Fruit fly (Drosophila melanogaster) whole organism, adult: Measurements from ENCODE around the gene CG4629.

ENCODE experiments used
- CG11617 ChIP-seq: fragments of 200-800 bp; sonication (Bioruptor generic); optimal IDR thresholded peaks from 2 replicates; lab custom pipeline; 2017; ENCODE audit warnings: mild to moderate bottlenecking, missing biosample characterization, missing genetic modification reagents, missing genetic modification characterization
- CG12768 ChIP-seq: fragments of 200-800 bp; sonication (Bioruptor generic); optimal IDR thresholded peaks from 2 replicates; lab custom pipeline; 2017; ENCODE audit warnings: missing biosample characterization, missing genetic modification characterization, mild to moderate bottlenecking, moderate library complexity, missing genetic modification reagents
- CG14711 ChIP-seq: fragments of 200-800 bp; sonication (Bioruptor generic); optimal IDR thresholded peaks from 2 replicates; lab custom pipeline; 2018; ENCODE audit warnings: missing biosample characterization, mild to moderate bottlenecking, missing genetic modification characterization, moderate library complexity
- CG1620 ChIP-seq: fragments of 200-800 bp; sonication (Bioruptor generic); optimal IDR thresholded peaks from 2 replicates; lab custom pipeline; 2016; ENCODE audit warnings: missing biosample characterization, missing genetic modification characterization
- CG33017 ChIP-seq: fragments of 200-800 bp; sonication (Bioruptor generic); optimal IDR thresholded peaks from 2 replicates; lab custom pipeline; 2018; ENCODE audit warnings: missing biosample characterization, mild to moderate bottlenecking, missing genetic modification characterization, moderate library complexity
- CG5204 ChIP-seq: fragments of 200-800 bp; sonication (Bioruptor generic); optimal IDR thresholded peaks from 2 replicates; lab custom pipeline; 2016; ENCODE audit warnings: missing biosample characterization, missing genetic modification characterization
- CG7045 ChIP-seq: fragments of 200-800 bp; sonication (Bioruptor generic); optimal IDR thresholded peaks from 2 replicates; lab custom pipeline; 2017; ENCODE audit warnings: missing biosample characterization, mild to moderate bottlenecking, missing genetic modification characterization
- CG7101 ChIP-seq: fragments of 200-800 bp; sonication (Bioruptor generic); optimal IDR thresholded peaks from 2 replicates; lab custom pipeline; 2018; ENCODE audit warnings: missing biosample characterization, mild to moderate bottlenecking, missing genetic modification characterization, moderate library complexity
- Clk ChIP-seq: fragments of 200-800 bp; sonication (Bioruptor generic); optimal IDR thresholded peaks from 2 replicates; lab custom pipeline; 2017; ENCODE audit warnings: missing biosample characterization, missing genetic modification characterization
- Crg-1 ChIP-seq: fragments of 200-800 bp; sonication (Bioruptor generic); optimal IDR thresholded peaks from 2 replicates; lab custom pipeline; 2016; ENCODE audit warnings: missing biosample characterization, missing genetic modification characterization
- Hr96 ChIP-seq: fragments of 200-800 bp; sonication (Bioruptor generic); optimal IDR thresholded peaks from 2 replicates; lab custom pipeline; 2016; ENCODE audit warnings: missing biosample characterization, missing genetic modification characterization
- Mnt ChIP-seq: fragments of 200-800 bp; sonication (Bioruptor generic); optimal IDR thresholded peaks from 2 replicates; lab custom pipeline; 2016; ENCODE audit warnings: missing biosample characterization, mild to moderate bottlenecking, missing genetic modification characterization
- bab1 ChIP-seq: fragments of 200-800 bp; sonication (Bioruptor generic); optimal IDR thresholded peaks from 3 replicates; lab custom pipeline; 2019; ENCODE audit warnings: missing biosample characterization, mild to moderate bottlenecking, missing genetic modification characterization, moderate library complexity
- cic ChIP-seq: fragments of 200-800 bp; sonication (Bioruptor generic); optimal IDR thresholded peaks from 2 replicates; lab custom pipeline; 2017; ENCODE audit warnings: missing biosample characterization, mild to moderate bottlenecking, missing genetic modification characterization, moderate library complexity
- cnc ChIP-seq, 2 experiments: fragments of >200 bp; optimal IDR thresholded peaks; 2 replicates each; lab custom pipeline; 2017
- kay ChIP-seq: fragments of 200-800 bp; sonication (Bioruptor generic); peaks from one replicate; lab custom pipeline; 2016; ENCODE audit warnings: missing biosample characterization, missing genetic modification characterization, borderline replicate concordance
- ovo ChIP-seq: fragments of 200-800 bp; sonication (Bioruptor generic); optimal IDR thresholded peaks from 2 replicates; lab custom pipeline; 2016; ENCODE audit warnings: missing biosample characterization, missing genetic modification characterization
- pad ChIP-seq: fragments of 200-800 bp; sonication (Bioruptor generic); optimal IDR thresholded peaks from 3 replicates; lab custom pipeline; 2017; ENCODE audit warnings: missing biosample characterization, missing genetic modification characterization, mild to moderate bottlenecking, moderate library complexity, missing genetic modification reagents
- tj ChIP-seq: fragments of 200-800 bp; sonication (Bioruptor generic); optimal IDR thresholded peaks from 3 replicates; lab custom pipeline; 2017; ENCODE audit warnings: missing biosample characterization, mild to moderate bottlenecking, missing genetic modification characterization, moderate library complexity
- toe ChIP-seq: fragments of 200-800 bp; sonication (Bioruptor generic); optimal IDR thresholded peaks from 2 replicates; lab custom pipeline; 2016; ENCODE audit warnings: missing biosample characterization, missing genetic modification characterization

CG4629 gene

DNA sequence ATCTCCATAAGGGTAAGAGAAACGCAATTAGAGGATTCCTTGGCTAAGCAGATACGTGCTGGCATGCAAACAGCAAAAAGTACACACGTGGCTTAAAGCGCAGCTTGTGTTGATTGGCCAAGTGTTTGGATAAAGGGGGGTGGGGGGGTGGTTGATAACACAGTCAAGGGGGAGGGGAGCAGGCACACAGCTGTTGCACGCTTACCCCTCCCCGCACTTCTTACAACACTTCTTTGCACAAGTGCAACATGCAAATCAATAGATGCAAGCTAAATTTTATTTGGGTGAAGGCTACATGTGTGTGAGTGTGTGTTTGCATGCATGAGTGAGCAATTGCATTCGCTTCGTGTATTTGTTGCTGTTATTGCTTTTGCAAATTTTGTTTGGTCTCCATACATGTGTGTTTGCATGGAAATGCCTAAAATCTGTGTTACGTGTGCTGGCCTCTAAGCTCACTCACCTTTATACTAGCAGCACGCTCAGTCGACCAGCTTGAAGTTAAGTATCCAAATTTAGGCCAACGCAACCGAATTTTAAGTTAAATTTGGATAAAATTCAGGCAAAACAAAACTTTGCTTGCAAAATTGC lies 26.1 kb upstream of the CG4629 start:
- TF ChIP-seq CG5204 (no peak), CG7045 (GFP tag; lab: Kevin White, UChicago) (no peak), Hr96 (GFP tag; lab: Kevin White, UChicago) (no peak), cnc (optimal IDR thresholded peaks at IDR 0.05; lab: Kevin White, UChicago) (peak in 1 of 2 experiments; percentile 74), tj (peak; percentile 28)

DNA sequence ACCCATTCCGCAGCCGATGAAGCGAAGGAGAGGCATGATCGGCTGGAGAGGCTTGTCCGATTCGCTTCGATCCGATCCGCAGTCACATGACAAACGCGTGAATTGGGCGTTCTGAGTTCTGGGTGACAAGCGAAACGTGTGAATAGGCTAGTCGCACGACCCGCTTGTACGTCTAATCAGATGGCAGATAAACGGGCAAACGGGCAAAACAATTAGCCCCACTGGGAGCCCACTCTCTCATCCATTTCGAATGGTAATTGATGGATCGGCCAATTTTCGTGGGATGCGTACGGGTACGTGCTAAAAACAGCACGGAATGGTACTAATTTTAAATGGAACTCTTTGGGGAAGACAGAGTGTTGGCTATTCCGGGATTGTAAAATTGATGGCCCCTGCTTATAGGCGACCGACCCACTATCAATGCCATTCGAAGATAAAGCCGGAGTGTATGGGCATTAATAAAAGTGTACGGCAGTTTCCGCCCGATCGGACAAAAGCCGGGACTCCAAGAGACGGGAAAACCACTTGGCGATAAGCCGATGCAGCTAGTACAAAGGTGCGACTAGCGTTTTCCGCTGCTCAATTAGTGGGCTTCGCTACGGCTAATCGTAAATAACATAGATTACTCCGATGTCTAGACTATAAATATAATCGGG lies 25.3 kb upstream of the CG4629 start:
- TF ChIP-seq CG7101 (tag; lab: Kevin White, UChicago), result no peak
- no peak for TF ChIP-seq Mnt (GFP tag; lab: Kevin White, UChicago)
- TF ChIP-seq Hr96 (GFP tag; lab: Kevin White, UChicago), result no peak
- no peak for TF ChIP-seq CG5204
- no peak for TF ChIP-seq cnc (optimal IDR thresholded peaks at IDR 0.05; lab: Kevin White, UChicago)
- TF ChIP-seq CG11617 (GFP tag; lab: Kevin White, UChicago), result no peak
- TF ChIP-seq cic, result peak; percentile 83
- TF ChIP-seq CG12768 (GFP tag; lab: Kevin White, UChicago), result peak; percentile 7
- no peak for TF ChIP-seq CG33017 (tag; lab: Kevin White, UChicago)
- TF ChIP-seq bab1 (GFP tag; lab: Kevin White, UChicago), result no peak
- TF ChIP-seq tj, result no peak

DNA sequence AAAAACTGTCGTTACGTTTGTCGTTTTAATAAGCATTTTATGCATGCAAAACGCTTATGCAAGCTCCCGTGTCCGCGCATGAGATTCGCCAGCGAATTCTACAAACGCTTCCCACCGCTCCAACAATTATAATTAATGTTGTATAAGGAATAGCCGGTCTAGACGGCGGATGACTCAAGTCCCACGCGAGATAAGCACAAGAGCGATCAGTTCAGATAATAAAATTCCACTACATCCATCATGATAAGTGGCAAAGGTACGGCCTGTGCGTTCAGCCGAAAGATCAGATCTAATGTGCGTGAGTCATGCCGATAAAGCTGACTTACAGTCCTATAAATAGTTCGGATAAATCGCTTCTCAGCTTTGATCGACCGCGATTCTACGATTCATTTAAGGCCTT lies 24.2 kb upstream of the CG4629 start:
- TF ChIP-seq Mnt (GFP tag; lab: Kevin White, UChicago), result peak; percentile 9
- peak; percentile 91 for TF ChIP-seq kay (GFP tag; lab: Kevin White, UChicago)
- TF ChIP-seq CG7101 (tag; lab: Kevin White, UChicago), result no peak
- TF ChIP-seq cic, result no peak
- TF ChIP-seq bab1 (GFP tag; lab: Kevin White, UChicago), result no peak

DNA sequence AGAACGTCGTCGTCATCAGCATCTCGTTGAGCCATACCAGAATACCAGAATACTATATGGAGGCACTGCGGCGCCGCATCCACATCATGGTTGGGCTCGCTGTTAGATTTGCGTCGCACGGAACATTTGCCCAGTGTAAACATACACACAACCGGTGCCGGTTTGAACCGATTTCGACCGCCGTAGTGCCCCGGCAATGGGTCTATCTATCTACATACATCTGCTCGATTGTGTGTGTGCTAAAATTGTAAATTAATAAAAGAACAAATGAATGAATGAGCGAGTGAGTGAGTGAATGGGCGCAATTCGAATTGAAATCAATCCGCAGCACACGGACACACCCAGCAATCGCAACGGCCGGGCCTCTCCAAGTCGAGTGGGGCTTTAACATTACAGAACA lies 23.1 kb upstream of the CG4629 start:
- TF ChIP-seq tj, result no peak
- no peak for TF ChIP-seq Clk (GFP tag; lab: Kevin White, UChicago)
- no peak for TF ChIP-seq CG7045 (GFP tag; lab: Kevin White, UChicago)
- TF ChIP-seq cic, result peak; percentile 100
- no peak for TF ChIP-seq CG11617 (GFP tag; lab: Kevin White, UChicago)
- TF ChIP-seq kay (GFP tag; lab: Kevin White, UChicago), result peak; percentile 59
- peak; percentile 44 for TF ChIP-seq CG33017 (tag; lab: Kevin White, UChicago)
- no peak for TF ChIP-seq CG5204
- no peak for TF ChIP-seq toe (GFP tag; lab: Kevin White, UChicago)

DNA sequence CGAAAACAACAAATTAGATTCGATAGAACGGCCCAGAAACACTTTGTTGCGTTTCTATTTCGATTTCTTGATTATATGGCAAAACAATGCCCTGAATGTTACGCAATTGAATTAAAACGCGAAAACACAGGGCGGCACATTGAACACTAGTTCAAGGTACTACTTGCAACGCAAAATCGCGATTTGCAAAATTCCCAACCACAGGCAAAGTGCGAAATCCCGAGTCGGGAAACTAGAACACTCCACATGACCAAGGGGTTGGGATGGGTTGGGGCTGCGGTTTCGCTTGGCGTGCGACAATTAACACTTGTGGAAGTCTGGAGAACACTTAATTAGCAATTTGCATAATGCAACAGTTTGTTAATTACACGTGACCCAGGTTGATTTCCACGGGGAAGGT lies 22.0 kb upstream of the CG4629 start:
- TF ChIP-seq bab1 (GFP tag; lab: Kevin White, UChicago), result no peak
- TF ChIP-seq Clk (GFP tag; lab: Kevin White, UChicago), result peak; percentile 34
- TF ChIP-seq pad (GFP tag; lab: Kevin White, UChicago), result no peak
- peak; percentile 17 for TF ChIP-seq CG7045 (GFP tag; lab: Kevin White, UChicago)
- no peak for TF ChIP-seq kay (GFP tag; lab: Kevin White, UChicago)
- peak; percentile 92 for TF ChIP-seq CG12768 (GFP tag; lab: Kevin White, UChicago)
- TF ChIP-seq tj, result peak; percentile 36
- TF ChIP-seq Mnt (GFP tag; lab: Kevin White, UChicago), result no peak
- TF ChIP-seq ovo (GFP tag; lab: Kevin White, UChicago), result no peak
- TF ChIP-seq CG5204, result no peak
- TF ChIP-seq toe (GFP tag; lab: Kevin White, UChicago), result no peak
- no peak for TF ChIP-seq CG11617 (GFP tag; lab: Kevin White, UChicago)
- TF ChIP-seq Hr96 (GFP tag; lab: Kevin White, UChicago), result no peak
- no peak for TF ChIP-seq CG7101 (tag; lab: Kevin White, UChicago)
- no peak for TF ChIP-seq Crg-1 (GFP tag; lab: Kevin White, UChicago)
- TF ChIP-seq CG1620 (GFP tag; lab: Kevin White, UChicago), result no peak
- no peak for TF ChIP-seq cic
- TF ChIP-seq CG14711 (tag; lab: Kevin White, UChicago), result no peak
- TF ChIP-seq CG33017 (tag; lab: Kevin White, UChicago), result peak; percentile 41
- TF ChIP-seq cnc (optimal IDR thresholded peaks at IDR 0.05; lab: Kevin White, UChicago), result no peak

- peak; percentile 64 for TF ChIP-seq CG7045 (GFP tag; lab: Kevin White, UChicago)
- TF ChIP-seq cnc (optimal IDR thresholded peaks at IDR 0.05; lab: Kevin White, UChicago), result no peak
- peak; percentile 30 for TF ChIP-seq CG33017 (tag; lab: Kevin White, UChicago)
- peak; percentile 30 for TF ChIP-seq CG14711 (tag; lab: Kevin White, UChicago)
- no peak for TF ChIP-seq Hr96 (GFP tag; lab: Kevin White, UChicago)
- TF ChIP-seq CG5204, result no peak
- TF ChIP-seq pad (GFP tag; lab: Kevin White, UChicago), result peak; percentile 36
- TF ChIP-seq toe (GFP tag; lab: Kevin White, UChicago), result peak; percentile 6
- TF ChIP-seq kay (GFP tag; lab: Kevin White, UChicago), result no peak
- no peak for TF ChIP-seq CG1620 (GFP tag; lab: Kevin White, UChicago)
- TF ChIP-seq bab1 (GFP tag; lab: Kevin White, UChicago), result no peak
- TF ChIP-seq ovo (GFP tag; lab: Kevin White, UChicago), result peak; percentile 67
- peak; percentile 76 for TF ChIP-seq CG7101 (tag; lab: Kevin White, UChicago)
- TF ChIP-seq tj, result no peak
- no peak for TF ChIP-seq Clk (GFP tag; lab: Kevin White, UChicago)
- peak; percentile 70 for TF ChIP-seq cic
- TF ChIP-seq CG11617 (GFP tag; lab: Kevin White, UChicago), result no peak
- TF ChIP-seq Crg-1 (GFP tag; lab: Kevin White, UChicago), result no peak
- TF ChIP-seq CG12768 (GFP tag; lab: Kevin White, UChicago), result no peak
- TF ChIP-seq Mnt (GFP tag; lab: Kevin White, UChicago), result no peak
These were observed 20.9 kb upstream of the CG4629 start for dm6 chr2L:1123078-1123818.
